Fruit fly (Drosophila melanogaster): ENCODE measurements around the gene CG8010.

dm6 chrX:19280685-19281084, 12.0 kb upstream of the CG8010 start:
- TF ChIP-seq CG32121 (GFP tag; IDR thresholded peaks at IDR 0.05) (no peak), CG12605 (GFP tag; IDR thresholded peaks at IDR 0.05) (no peak), CG10348 (GFP tag; IDR thresholded peaks at IDR 0.05) (no peak), CG15710 (tag; optimal IDR thresholded peaks at IDR 0.05) (no peak), CG8159 (tag; optimal IDR thresholded peaks at IDR 0.05) (no peak), Snoo (tag; optimal IDR thresholded peaks at IDR 0.05) (no peak), rn (GFP tag; IDR thresholded peaks at IDR 0.05) (no peak)

Measured in whole organism, pupa.